Fruit fly (Drosophila melanogaster): Measurements from ENCODE around the gene Prx3.

DNA sequence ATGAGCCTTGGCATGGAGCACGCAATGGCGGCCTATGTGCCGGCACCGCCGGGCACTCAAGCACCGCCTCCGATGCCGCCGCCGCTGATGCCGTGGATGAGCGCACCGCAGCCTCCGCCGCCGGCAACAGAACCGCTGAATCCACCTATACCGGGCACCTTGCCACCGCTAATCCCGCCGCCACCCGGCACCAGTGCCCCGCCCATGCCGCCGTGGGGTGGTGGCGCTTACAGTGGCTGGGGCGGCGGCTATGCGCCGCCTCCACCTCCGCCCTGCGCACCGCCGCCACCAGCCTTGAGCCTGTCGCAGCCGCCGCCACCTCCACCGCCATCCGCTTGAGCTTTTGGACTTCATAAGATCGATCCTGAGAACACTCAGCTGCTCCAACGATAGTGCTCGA, 1.7 kb downstream of the Prx3 start:
- no peak for TF ChIP-seq pdm3 (GFP tag; optimal IDR thresholded peaks at IDR 0.05)
- no peak for TF ChIP-seq OdsH (GFP tag; optimal IDR thresholded peaks at IDR 0.05)
- no peak for TF ChIP-seq CG7368 (GFP tag; optimal IDR thresholded peaks at IDR 0.05)
- no peak for TF ChIP-seq vri (GFP tag; optimal IDR thresholded peaks at IDR 0.05)
- TF ChIP-seq CG6276 (GFP tag; optimal IDR thresholded peaks at IDR 0.05): no peak
- TF ChIP-seq Sox15 (GFP tag; optimal IDR thresholded peaks at IDR 0.05): no peak
- TF ChIP-seq CG3919 (GFP tag; optimal IDR thresholded peaks at IDR 0.05): no peak
- no peak for TF ChIP-seq Gug (GFP tag; IDR thresholded peaks at IDR 0.05)
- TF ChIP-seq achi (GFP tag; optimal IDR thresholded peaks at IDR 0.05): no peak
- no peak for TF ChIP-seq Eip75B (GFP tag; optimal IDR thresholded peaks at IDR 0.05)
- TF ChIP-seq CG16779 (tag; optimal IDR thresholded peaks at IDR 0.05): no peak
- no peak for TF ChIP-seq Blimp-1 (GFP tag; optimal IDR thresholded peaks at IDR 0.05)
- no peak for TF ChIP-seq CG6792 (GFP tag; optimal IDR thresholded peaks at IDR 0.05)

All from whole organism, prepupa.